Worm (Caenorhabditis elegans): ENCODE data around the gene tni-3.
A peak's percentile ranks its signal among the peaks of the same experiment; 100 is the strongest.

Gene tni-3

DNA sequence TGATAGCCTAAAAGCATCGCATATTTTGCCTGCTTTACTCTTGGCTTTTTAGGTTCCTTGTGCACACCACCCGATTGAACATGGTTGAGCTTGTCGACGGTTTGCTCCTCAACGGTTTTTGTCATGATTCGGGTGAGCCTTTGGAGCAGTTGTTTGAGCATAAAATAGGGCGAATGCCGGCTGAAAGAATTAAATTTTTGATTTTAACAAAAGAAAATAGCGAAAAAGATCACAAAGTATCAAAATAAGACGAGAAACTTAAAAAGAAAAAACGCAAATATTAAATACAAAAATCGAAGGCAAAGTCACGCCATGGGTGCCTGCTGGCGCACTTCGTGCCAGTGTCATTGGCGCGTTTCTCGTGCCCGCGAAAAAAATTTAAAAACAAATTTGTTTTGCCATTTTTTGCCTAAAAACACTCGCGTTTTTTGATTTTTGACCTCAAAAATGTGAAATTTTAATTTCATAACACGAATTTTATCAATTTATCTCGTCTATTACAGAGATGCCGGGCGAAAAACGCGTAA lies 40.0 kb downstream of the tni-3 start, which contains the start of the genes ctps-1 and pus-1 (continued):
- no peak for TF ChIP-seq sem-4 (tag; optimal IDR thresholded peaks at IDR 0.05)
- no peak for TF ChIP-seq unc-39 (tag; optimal IDR thresholded peaks at IDR 0.05)
- peak; percentile 81 for TF ChIP-seq gmeb-1 (tag; optimal IDR thresholded peaks at IDR 0.05)

DNA sequence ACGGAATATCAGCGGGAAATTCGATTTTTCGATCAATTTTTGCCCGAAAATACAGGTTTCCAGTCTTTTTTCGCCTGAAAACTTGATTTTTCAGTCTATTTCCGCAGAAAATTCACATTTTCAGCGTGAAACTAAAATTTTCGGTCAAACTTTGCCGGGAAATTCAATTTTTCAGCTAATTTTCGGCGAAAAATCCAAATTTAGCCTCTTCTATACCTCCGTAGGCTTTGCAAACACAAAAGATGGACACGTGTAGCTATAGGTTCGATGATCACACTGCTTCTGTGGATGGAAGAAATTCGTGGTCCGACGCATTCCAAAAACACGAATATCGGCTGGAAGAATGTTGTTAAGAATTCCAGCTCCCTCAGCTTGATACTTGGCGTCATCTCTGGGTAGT lies 40.8 kb downstream of the tni-3 start:
- TF ChIP-seq nhr-10 (tag; optimal IDR thresholded peaks at IDR 0.05): no peak
- TF ChIP-seq ama-1 (optimal IDR thresholded peaks at IDR 0.05): no peak
- no peak for TF ChIP-seq ZK546.5 (tag; optimal IDR thresholded peaks at IDR 0.05)
- TF ChIP-seq crh-2 (tag; optimal IDR thresholded peaks at IDR 0.05): no peak
- no peak for TF ChIP-seq snpc-4 (tag; optimal IDR thresholded peaks at IDR 0.05)
- TF ChIP-seq ztf-11 (tag; optimal IDR thresholded peaks at IDR 0.05): no peak
- TF ChIP-seq elt-3 (tag; optimal IDR thresholded peaks at IDR 0.05): no peak
- no peak for TF ChIP-seq sma-9 (GFP tag; optimal IDR thresholded peaks at IDR 0.05)
- no peak for TF ChIP-seq sma-9 (tag; optimal IDR thresholded peaks at IDR 0.05)
- no peak for TF ChIP-seq C34F6.9 (tag; optimal IDR thresholded peaks at IDR 0.05)
- no peak for TF ChIP-seq fos-1 (tag; optimal IDR thresholded peaks at IDR 0.05)
- TF ChIP-seq sma-3 (GFP tag; optimal IDR thresholded peaks at IDR 0.05): no peak
- TF ChIP-seq nhr-129 (tag; optimal IDR thresholded peaks at IDR 0.05): no peak
- no peak for TF ChIP-seq mbf-1 (tag; optimal IDR thresholded peaks at IDR 0.05)
- TF ChIP-seq unc-39 (tag; optimal IDR thresholded peaks at IDR 0.05): no peak
- no peak for TF ChIP-seq nhr-77 (tag; optimal IDR thresholded peaks at IDR 0.05)
- no peak for TF ChIP-seq ceh-16 (tag; optimal IDR thresholded peaks at IDR 0.05)
- no peak for TF ChIP-seq lin-11 (tag; optimal IDR thresholded peaks at IDR 0.05)

DNA sequence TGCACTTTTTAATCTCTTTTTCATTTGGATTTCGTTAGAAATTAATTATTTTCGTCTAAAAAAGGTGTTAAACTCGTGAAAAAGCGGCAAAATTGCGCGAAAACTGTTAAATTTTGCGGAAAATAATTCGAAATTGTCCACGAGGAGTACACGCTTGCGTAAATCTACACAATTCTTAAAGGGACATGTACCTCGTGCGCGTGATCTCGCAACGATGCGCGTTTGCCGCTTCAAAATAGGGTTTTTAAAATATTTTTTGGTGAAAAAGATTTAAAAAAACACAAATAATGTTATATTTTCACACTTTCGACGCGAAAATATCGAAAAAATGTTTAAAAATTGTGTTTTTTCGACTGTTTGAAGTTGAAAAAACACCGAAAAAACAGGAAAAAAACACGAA lies 41.6 kb downstream of the tni-3 start:
- TF ChIP-seq crh-2 (tag; optimal IDR thresholded peaks at IDR 0.05) (no peak), nhr-25 (tag; optimal IDR thresholded peaks at IDR 0.05) (no peak), lin-39 (tag; optimal IDR thresholded peaks at IDR 0.05) (no peak), unc-55 (GFP tag; optimal IDR thresholded peaks at IDR 0.05) (no peak), lin-11 (tag; optimal IDR thresholded peaks at IDR 0.05) (no peak), fos-1 (tag; optimal IDR thresholded peaks at IDR 0.05) (no peak), lsy-2 (tag; optimal IDR thresholded peaks at IDR 0.05) (no peak), ztf-11 (tag; optimal IDR thresholded peaks at IDR 0.05) (no peak), ceh-16 (tag; optimal IDR thresholded peaks at IDR 0.05) (no peak), ZK546.5 (tag; optimal IDR thresholded peaks at IDR 0.05) (no peak), lin-13 (GFP tag; optimal IDR thresholded peaks at IDR 0.05) (no peak), dmd-4 (tag; optimal IDR thresholded peaks at IDR 0.05) (no peak), ama-1 (optimal IDR thresholded peaks at IDR 0.05) (no peak), sma-9 (GFP tag; optimal IDR thresholded peaks at IDR 0.05) (no peak), sma-9 (tag; optimal IDR thresholded peaks at IDR 0.05) (no peak), Y55F3AM.14 (GFP tag; optimal IDR thresholded peaks at IDR 0.05) (no peak), peb-1 (tag; optimal IDR thresholded peaks at IDR 0.05) (no peak), nhr-23 (tag; optimal IDR thresholded peaks at IDR 0.05) (no peak), blmp-1 (tag; optimal IDR thresholded peaks at IDR 0.05; ENCODE audit: insufficient read depth) (no peak), ceh-82 (tag; optimal IDR thresholded peaks at IDR 0.05) (no peak)

DNA sequence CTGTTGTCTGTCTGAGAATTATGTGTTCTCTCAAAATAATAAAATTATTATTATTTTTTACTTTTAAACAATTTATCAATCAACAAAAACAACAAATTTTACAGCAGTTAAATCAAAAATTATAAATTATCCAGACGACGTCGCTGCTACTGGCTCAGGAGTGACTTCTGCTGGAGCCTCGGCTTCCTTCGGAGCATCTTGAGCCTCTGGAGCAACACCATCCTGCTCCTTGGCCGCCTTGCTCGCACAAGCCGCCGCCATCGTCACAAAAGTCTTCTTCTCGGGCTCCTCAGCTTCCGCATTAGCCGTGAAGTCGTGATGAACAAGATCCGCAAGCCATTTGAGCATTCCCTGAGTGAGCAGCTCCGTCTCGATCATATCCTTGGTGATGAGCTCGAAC lies 42.2 kb downstream of the tni-3 start:
- TF ChIP-seq nhr-6 (tag; optimal IDR thresholded peaks at IDR 0.05) (no peak), nhr-12 (tag; optimal IDR thresholded peaks at IDR 0.05) (no peak), blmp-1 (tag; optimal IDR thresholded peaks at IDR 0.05; ENCODE audit: insufficient read depth) (no peak), mdl-1 (tag; optimal IDR thresholded peaks at IDR 0.05) (no peak), skn-1 (tag; optimal IDR thresholded peaks at IDR 0.05) (no peak), ceh-82 (tag; optimal IDR thresholded peaks at IDR 0.05) (no peak), fos-1 (tag; optimal IDR thresholded peaks at IDR 0.05) (no peak), aly-2 (tag; optimal IDR thresholded peaks at IDR 0.05) (no peak), elt-3 (tag; optimal IDR thresholded peaks at IDR 0.05) (no peak), ztf-11 (tag; optimal IDR thresholded peaks at IDR 0.05) (no peak), mab-5 (tag; optimal IDR thresholded peaks at IDR 0.05) (no peak), nhr-25 (tag; optimal IDR thresholded peaks at IDR 0.05) (no peak), nhr-11 (tag; optimal IDR thresholded peaks at IDR 0.05) (no peak), C34F6.9 (tag; optimal IDR thresholded peaks at IDR 0.05) (no peak), alr-1 (tag; optimal IDR thresholded peaks at IDR 0.05) (no peak), nhr-77 (tag; optimal IDR thresholded peaks at IDR 0.05) (no peak), dmd-4 (tag; optimal IDR thresholded peaks at IDR 0.05) (no peak)

All from whole organism, L2 larva.